Worm (Caenorhabditis elegans): ENCODE results near the gene pam-1.

- TF ChIP-seq ceh-82 (tag; optimal IDR thresholded peaks at IDR 0.05) (no peak), ama-1 (optimal IDR thresholded peaks at IDR 0.05) (no peak), sem-4 (tag; optimal IDR thresholded peaks at IDR 0.05) (no peak)
Observed at ce11 chrIV:7568593-7568992, 18.0 kb upstream of the pam-1 start, which contains the start of gene clec-180.

All from whole organism, L2 larva.